Fruit fly (Drosophila melanogaster) whole organism, prepupa: ENCODE data around the gene CG5861.

Experiments
- Blimp-1 ChIP-seq: fragments of 200-800 bp; sonication (Bioruptor generic); optimal IDR thresholded peaks from 3 replicates; lab custom pipeline; 2017; ENCODE audit warnings: missing biosample characterization, missing genetic modification characterization, mild to moderate bottlenecking, moderate library complexity, missing genetic modification reagents
- CG10631 ChIP-seq: fragments of 200-800 bp; sonication (Bioruptor generic); optimal IDR thresholded peaks from 2 replicates; lab custom pipeline; 2016; ENCODE audit warnings: missing biosample characterization, missing genetic modification characterization
- CG10669 ChIP-seq: fragments of 200-800 bp; sonication (Bioruptor generic); optimal IDR thresholded peaks from 3 replicates; lab custom pipeline; 2018; ENCODE audit warnings: missing biosample characterization, mild to moderate bottlenecking, missing genetic modification characterization, moderate library complexity
- CG11294 ChIP-seq: fragments of 200-800 bp; sonication (Bioruptor generic); IDR thresholded peaks from 2 replicates; pipeline ENCODE4 v1.3.6; 2022; ENCODE audit warnings: missing biosample characterization, missing genetic modification characterization
- CG11762 ChIP-seq: fragments of 200-800 bp; sonication (Bioruptor generic); optimal IDR thresholded peaks from 3 replicates; lab custom pipeline; 2016; ENCODE audit warnings: missing biosample characterization, missing genetic modification characterization; ENCODE audit not compliant: insufficient read depth
- CG11902 ChIP-seq: fragments of 200-800 bp; sonication (Bioruptor generic); optimal IDR thresholded peaks from 3 replicates; lab custom pipeline; 2016; ENCODE audit warnings: missing biosample characterization, missing genetic modification characterization
- CG15336 ChIP-seq: fragments of 200-800 bp; sonication (Bioruptor generic); IDR thresholded peaks from 2 replicates; pipeline ENCODE4 v1.3.6; 2022; ENCODE audit warnings: missing biosample characterization, missing genetic modification characterization
- CG1621 ChIP-seq: fragments of 200-800 bp; sonication (Bioruptor generic); optimal IDR thresholded peaks from 3 replicates; lab custom pipeline; 2018; ENCODE audit warnings: missing biosample characterization, mild to moderate bottlenecking, missing genetic modification characterization
- CG3032 ChIP-seq: fragments of 200-800 bp; optimal IDR thresholded peaks from 2 replicates; lab custom pipeline; 2019; ENCODE audit warnings: missing biosample characterization, mild to moderate bottlenecking, missing genetic modification characterization, moderate library complexity
- CG32006 ChIP-seq: fragments of 200-800 bp; sonication (Bioruptor generic); optimal IDR thresholded peaks from 3 replicates; lab custom pipeline; 2017; ENCODE audit warnings: missing biosample characterization, mild to moderate bottlenecking, missing genetic modification characterization
- CG34406 ChIP-seq: fragments of 200-800 bp; sonication (Bioruptor generic); optimal IDR thresholded peaks from 3 replicates; lab custom pipeline; 2016; ENCODE audit warnings: missing biosample characterization, missing genetic modification characterization
- CG3919 ChIP-seq: fragments of 200-800 bp; sonication (Bioruptor generic); optimal IDR thresholded peaks from 3 replicates; lab custom pipeline; 2016; ENCODE audit warnings: missing biosample characterization, missing genetic modification characterization
- CG4318 ChIP-seq: fragments of 200-800 bp; sonication (Bioruptor generic); optimal IDR thresholded peaks from 3 replicates; lab custom pipeline; 2017; ENCODE audit warnings: missing biosample characterization, mild to moderate bottlenecking, missing genetic modification characterization
- CG6163 ChIP-seq: fragments of 200-800 bp; sonication (Bioruptor generic); IDR thresholded peaks from 3 replicates; pipeline ENCODE4 v1.3.6; 2022; ENCODE audit warnings: missing biosample characterization, missing genetic modification characterization
- CG6792 ChIP-seq: fragments of 200-800 bp; sonication (Bioruptor generic); optimal IDR thresholded peaks from 3 replicates; lab custom pipeline; 2016; ENCODE audit warnings: missing biosample characterization, missing genetic modification characterization
- CG6808 ChIP-seq: fragments of 200-800 bp; sonication (Bioruptor generic); optimal IDR thresholded peaks from 3 replicates; lab custom pipeline; 2017; ENCODE audit warnings: missing biosample characterization, missing genetic modification characterization, mild to moderate bottlenecking, moderate library complexity, missing genetic modification reagents
- CG7368 ChIP-seq: fragments of 200-800 bp; sonication (Bioruptor generic); optimal IDR thresholded peaks from 3 replicates; lab custom pipeline; 2016; ENCODE audit warnings: missing biosample characterization, missing genetic modification characterization
- CG8119 ChIP-seq: fragments of 200-800 bp; sonication (Bioruptor generic); IDR thresholded peaks from 3 replicates; pipeline ENCODE4 v1.3.6; 2022; ENCODE audit warnings: missing biosample characterization, missing genetic modification characterization
- CG8319 ChIP-seq: fragments of 200-800 bp; sonication (Bioruptor generic); optimal IDR thresholded peaks from 3 replicates; lab custom pipeline; 2016; ENCODE audit warnings: missing biosample characterization, missing genetic modification characterization
- CG8632 ChIP-seq: fragments of 200-800 bp; sonication (Bioruptor generic); optimal IDR thresholded peaks from 3 replicates; lab custom pipeline; 2016; ENCODE audit warnings: missing biosample characterization, missing genetic modification characterization
- CG9139 ChIP-seq: fragments of 200-800 bp; sonication (Bioruptor generic); optimal IDR thresholded peaks from 3 replicates; lab custom pipeline; 2017; ENCODE audit warnings: missing biosample characterization, mild to moderate bottlenecking, missing genetic modification characterization
- Eip75B ChIP-seq: fragments of 200-800 bp; sonication (Bioruptor generic); optimal IDR thresholded peaks from 3 replicates; lab custom pipeline; 2016; ENCODE audit warnings: missing biosample characterization, missing genetic modification characterization
- Eip78C ChIP-seq: fragments of 200-800 bp; sonication (Bioruptor generic); peaks from one replicate; lab custom pipeline; 2016; ENCODE audit warnings: missing biosample characterization, missing genetic modification characterization
- Ets21C ChIP-seq: fragments of 200-800 bp; sonication (Bioruptor generic); optimal IDR thresholded peaks from 3 replicates; lab custom pipeline; 2016; ENCODE audit warnings: missing biosample characterization, missing genetic modification characterization
- Ets96B ChIP-seq: fragments of 200-800 bp; optimal IDR thresholded peaks from 2 replicates; lab custom pipeline; 2019; ENCODE audit warnings: missing biosample characterization, mild to moderate bottlenecking, missing genetic modification characterization, moderate library complexity
- Gug ChIP-seq: fragments of 200-800 bp; sonication (Bioruptor generic); IDR thresholded peaks from 2 replicates; pipeline ENCODE4 v1.3.6; 2022; ENCODE audit warnings: missing biosample characterization, missing genetic modification characterization
- Hr38 ChIP-seq: sonication (Bioruptor generic); optimal IDR thresholded peaks from 2 replicates; lab custom pipeline; 2016; ENCODE audit warnings: missing biosample characterization, missing genetic modification characterization
- Hr39 ChIP-seq: fragments of 200-800 bp; sonication (Bioruptor generic); optimal IDR thresholded peaks from 2 replicates; lab custom pipeline; 2016; ENCODE audit warnings: missing biosample characterization, missing genetic modification characterization
- Hr4 ChIP-seq: fragments of 200-800 bp; sonication (Bioruptor generic); optimal IDR thresholded peaks from 3 replicates; lab custom pipeline; 2016; ENCODE audit warnings: missing biosample characterization, missing genetic modification characterization
- Lpt ChIP-seq: fragments of 200-800 bp; sonication (Bioruptor generic); optimal IDR thresholded peaks from 3 replicates; lab custom pipeline; 2016; ENCODE audit warnings: missing biosample characterization, missing genetic modification characterization
- Met ChIP-seq: fragments of 200-800 bp; sonication (Bioruptor generic); optimal IDR thresholded peaks from 3 replicates; lab custom pipeline; 2016; ENCODE audit warnings: missing biosample characterization, missing genetic modification characterization
- OdsH ChIP-seq: fragments of 200-800 bp; sonication (Bioruptor generic); optimal IDR thresholded peaks from 3 replicates; lab custom pipeline; 2016; ENCODE audit warnings: missing biosample characterization, missing genetic modification characterization
- Sox14 ChIP-seq: fragments of 200-800 bp; sonication (Bioruptor generic); optimal IDR thresholded peaks from 3 replicates; lab custom pipeline; 2016; ENCODE audit warnings: missing biosample characterization, missing genetic modification characterization
- Sox15 ChIP-seq: fragments of 200-800 bp; sonication (Bioruptor generic); optimal IDR thresholded peaks from 3 replicates; lab custom pipeline; 2016; ENCODE audit warnings: missing biosample characterization, missing genetic modification characterization
- achi ChIP-seq: fragments of 200-800 bp; sonication (Bioruptor generic); optimal IDR thresholded peaks from 3 replicates; lab custom pipeline; 2016; ENCODE audit warnings: missing biosample characterization, missing genetic modification characterization
- acj6 ChIP-seq: fragments of 200-800 bp; sonication (Bioruptor generic); optimal IDR thresholded peaks from 3 replicates; lab custom pipeline; 2016; ENCODE audit warnings: missing biosample characterization, missing genetic modification characterization
- cyc ChIP-seq: fragments of 200-800 bp; sonication (Bioruptor generic); optimal IDR thresholded peaks from 3 replicates; lab custom pipeline; 2016; ENCODE audit warnings: missing biosample characterization, missing genetic modification characterization
- dac ChIP-seq: fragments of 200-800 bp; sonication (Bioruptor generic); optimal IDR thresholded peaks from 2 replicates; lab custom pipeline; 2017; ENCODE audit warnings: missing biosample characterization, mild to moderate bottlenecking, missing genetic modification characterization
- dsx ChIP-seq: fragments of 200-800 bp; optimal IDR thresholded peaks from 3 replicates; lab custom pipeline; 2019; ENCODE audit warnings: missing biosample characterization, mild to moderate bottlenecking, missing genetic modification characterization, moderate library complexity; ENCODE audit not compliant: poor library complexity, severe bottlenecking
- esn ChIP-seq: fragments of 200-800 bp; sonication (Bioruptor generic); optimal IDR thresholded peaks from 2 replicates; lab custom pipeline; 2016; ENCODE audit warnings: missing biosample characterization, mild to moderate bottlenecking, missing genetic modification characterization, moderate library complexity
- fd59A ChIP-seq: fragments of 200-800 bp; sonication (Bioruptor generic); optimal IDR thresholded peaks from 2 replicates; lab custom pipeline; 2017; ENCODE audit warnings: missing biosample characterization, mild to moderate bottlenecking, missing genetic modification characterization, missing genetic modification reagents
- fd85E ChIP-seq: fragments of 200-800 bp; sonication (Bioruptor generic); optimal IDR thresholded peaks from 3 replicates; lab custom pipeline; 2016; ENCODE audit warnings: missing biosample characterization, missing genetic modification characterization
- fkh ChIP-seq: fragments of 200-800 bp; sonication (Bioruptor generic); optimal IDR thresholded peaks from 3 replicates; lab custom pipeline; 2017; ENCODE audit warnings: missing biosample characterization, mild to moderate bottlenecking, missing genetic modification characterization, moderate library complexity
- lz ChIP-seq: fragments of 200-800 bp; sonication (Bioruptor generic); optimal IDR thresholded peaks from 3 replicates; lab custom pipeline; 2016; ENCODE audit warnings: missing biosample characterization, missing genetic modification characterization
- net ChIP-seq: fragments of 200-800 bp; sonication (Bioruptor generic); optimal IDR thresholded peaks from 3 replicates; lab custom pipeline; 2016; ENCODE audit warnings: missing biosample characterization, missing genetic modification characterization
- pdm3 ChIP-seq: fragments of 200-800 bp; sonication (Bioruptor generic); optimal IDR thresholded peaks from 3 replicates; lab custom pipeline; 2016; ENCODE audit warnings: missing biosample characterization, missing genetic modification characterization
- salr ChIP-seq, 2 experiments: fragments of 200-800 bp; sonication (Bioruptor generic); optimal IDR thresholded peaks; 3 replicates each; lab custom pipeline; 2016 to 2018; ENCODE audit warnings: missing biosample characterization in 2 of 2, missing genetic modification characterization in 2 of 2, mild to moderate bottlenecking in 1 of 2
- spab ChIP-seq: fragments of 200-800 bp; sonication (Bioruptor generic); optimal IDR thresholded peaks from 2 replicates; lab custom pipeline; 2017; ENCODE audit warnings: missing biosample characterization, mild to moderate bottlenecking, missing genetic modification characterization, missing genetic modification reagents
- ss ChIP-seq, 2 experiments: fragments of 200-800 bp; sonication (Bioruptor generic); optimal IDR thresholded peaks; 2 replicates in 1 of 2; 3 replicates in 1 of 2; lab custom pipeline; 2017 to 2018; ENCODE audit warnings: mild to moderate bottlenecking in 2 of 2, missing biosample characterization in 2 of 2, missing genetic modification characterization in 2 of 2, moderate library complexity in 1 of 2
- svp ChIP-seq: fragments of 200-800 bp; sonication (Bioruptor generic); peaks from one replicate; lab custom pipeline; 2016; ENCODE audit warnings: missing biosample characterization, missing genetic modification characterization
- topi ChIP-seq: fragments of 200-800 bp; sonication (Bioruptor generic); optimal IDR thresholded peaks from 3 replicates; lab custom pipeline; 2016; ENCODE audit warnings: missing biosample characterization, missing genetic modification characterization
- vri ChIP-seq: fragments of 200-800 bp; sonication (Bioruptor generic); optimal IDR thresholded peaks from 3 replicates; lab custom pipeline; 2016; ENCODE audit warnings: missing biosample characterization, mild to moderate bottlenecking, missing genetic modification characterization

Gene CG5861

dm6 chr2L:16279774-16280252 is 27.3 kb downstream of the CG5861 start:
- TF ChIP-seq CG10631: peak; percentile 95
- peak; percentile 84 for TF ChIP-seq CG11762
- TF ChIP-seq CG1621: peak; percentile 76
- peak; percentile 77 for TF ChIP-seq CG11294
- TF ChIP-seq CG3919 (GFP tag; lab: Kevin White, UChicago): peak; percentile 89
- peak; percentile 75 for TF ChIP-seq esn
- TF ChIP-seq Gug (GFP tag; lab: Robert Waterston, UW): peak; percentile 84
- TF ChIP-seq dac (GFP tag; lab: Kevin White, UChicago): peak; percentile 93
- peak; percentile 55 for TF ChIP-seq CG11902 (GFP tag; lab: Kevin White, UChicago)
- peak; percentile 78 for TF ChIP-seq CG34406 (GFP tag; lab: Kevin White, UChicago)
- peak; percentile 59 for TF ChIP-seq Sox15 (GFP tag; lab: Kevin White, UChicago)
- TF ChIP-seq Sox14 (GFP tag; lab: Kevin White, UChicago): peak; percentile 91
- TF ChIP-seq vri: peak; percentile 40
- peak; percentile 63 for TF ChIP-seq fkh
- TF ChIP-seq spab (GFP tag; lab: Kevin White, UChicago): peak; percentile 79
- peak; percentile 99 for TF ChIP-seq CG32006 (GFP tag; lab: Kevin White, UChicago)
- peak; percentile 72 for TF ChIP-seq CG6163 (GFP tag; lab: Robert Waterston, UW)
- peak; percentile 93 for TF ChIP-seq achi
- TF ChIP-seq CG15336 (GFP tag; lab: Robert Waterston, UW): peak; percentile 94
- TF ChIP-seq Hr38 (GFP tag; lab: Kevin White, UChicago): peak; percentile 35
- peak; percentile 41 for TF ChIP-seq CG9139 (GFP tag; lab: Kevin White, UChicago)
- TF ChIP-seq CG7368 (GFP tag; lab: Kevin White, UChicago): peak; percentile 70
- peak; percentile 89 for TF ChIP-seq Eip75B (GFP tag; lab: Kevin White, UChicago)
- peak; percentile 95 for TF ChIP-seq net (GFP tag; lab: Kevin White, UChicago)
- peak; percentile 79 for TF ChIP-seq lz (GFP tag; lab: Kevin White, UChicago)
- peak; percentile 71 for TF ChIP-seq Hr39 (GFP tag; lab: Kevin White, UChicago)
- TF ChIP-seq pdm3 (GFP tag; lab: Kevin White, UChicago): peak; percentile 93
- TF ChIP-seq svp: peak; percentile 79
- TF ChIP-seq OdsH (GFP tag; lab: Kevin White, UChicago): peak; percentile 93
- TF ChIP-seq ss (GFP tag; optimal IDR thresholded peaks at IDR 0.05; lab: Kevin White, UChicago): peak; percentile 71 to 74
- TF ChIP-seq fd59A (GFP tag; lab: Kevin White, UChicago): peak; percentile 89
- TF ChIP-seq dsx (GFP tag; lab: Kevin White, UChicago): peak; percentile 81
- TF ChIP-seq CG8632 (GFP tag; lab: Kevin White, UChicago): peak; percentile 79
- TF ChIP-seq fd85E (GFP tag; lab: Kevin White, UChicago): no peak
- peak; percentile 83 for TF ChIP-seq CG6808 (GFP tag; lab: Kevin White, UChicago)
- peak; percentile 76 for TF ChIP-seq CG6792 (GFP tag; lab: Kevin White, UChicago)
- TF ChIP-seq Eip78C: peak; percentile 97
- peak; percentile 86 for TF ChIP-seq CG3032
- TF ChIP-seq Hr4 (GFP tag; lab: Kevin White, UChicago): peak; percentile 98
- peak; percentile 90 for TF ChIP-seq Ets96B (tag; lab: Kevin White, UChicago)
- TF ChIP-seq CG4318 (GFP tag; lab: Kevin White, UChicago): peak; percentile 96
- peak; percentile 94 for TF ChIP-seq CG8119
- TF ChIP-seq CG8319: peak; percentile 60
- peak; percentile 52 for TF ChIP-seq cyc (GFP tag; lab: Kevin White, UChicago)
- TF ChIP-seq Blimp-1 (GFP tag; lab: Kevin White, UChicago): peak; percentile 7
- TF ChIP-seq salr (GFP tag; optimal IDR thresholded peaks at IDR 0.05; lab: Kevin White, UChicago): peak; percentile 72 to 98
- peak; percentile 83 for TF ChIP-seq CG10669 (GFP tag; lab: Kevin White, UChicago)
- TF ChIP-seq Met (GFP tag; lab: Kevin White, UChicago): peak; percentile 81
- peak; percentile 91 for TF ChIP-seq acj6 (GFP tag; lab: Kevin White, UChicago)
- TF ChIP-seq Lpt (GFP tag; lab: Kevin White, UChicago): peak; percentile 94
- peak; percentile 42 for TF ChIP-seq Ets21C (GFP tag; lab: Kevin White, UChicago)
- TF ChIP-seq topi (GFP tag; lab: Kevin White, UChicago): peak; percentile 73
